Fruit fly (Drosophila melanogaster): ENCODE measurements around the gene CG6972.

CG6972 gene

DNA sequence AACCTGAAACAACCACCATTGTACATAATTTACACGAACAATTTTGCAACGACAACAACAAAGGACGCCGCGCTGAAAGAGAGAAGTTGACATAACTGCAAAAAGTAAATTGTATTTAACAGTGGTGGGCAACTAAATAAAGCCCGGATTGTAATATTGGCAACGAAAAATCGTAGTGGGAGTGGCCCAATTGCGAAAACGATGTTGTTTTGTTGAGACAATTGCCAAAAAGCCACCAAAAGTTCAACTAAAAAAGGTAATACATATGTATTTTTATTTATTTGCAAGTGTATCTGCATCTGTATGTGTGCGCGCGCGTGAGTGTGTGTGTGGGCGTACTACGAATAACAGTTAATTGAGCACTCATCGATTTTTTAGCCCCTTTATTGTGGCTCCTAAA, 49.3 kb downstream of the CG6972 start:
- TF ChIP-seq CG6854 (GFP tag; optimal IDR thresholded peaks at IDR 0.05), result no peak
- TF ChIP-seq Hr4 (GFP tag; optimal IDR thresholded peaks at IDR 0.05), result peak; percentile 64
- TF ChIP-seq dsx (GFP tag; optimal IDR thresholded peaks at IDR 0.05; ENCODE audit: poor library complexity, severe bottlenecking), result no peak
- TF ChIP-seq OdsH (GFP tag; optimal IDR thresholded peaks at IDR 0.05), result peak; percentile 45
- peak; percentile 47; the same call in 1 of the 2 replicates for TF ChIP-seq Gug (GFP tag; IDR thresholded peaks at IDR 0.05)
- no peak for TF ChIP-seq CG3032 (tag; optimal IDR thresholded peaks at IDR 0.05)
- TF ChIP-seq CG11762 (GFP tag; optimal IDR thresholded peaks at IDR 0.05; ENCODE audit: insufficient read depth), result peak; percentile 42
- TF ChIP-seq pdm3 (GFP tag; optimal IDR thresholded peaks at IDR 0.05), result peak; percentile 55
- peak; percentile 15 for TF ChIP-seq achi (GFP tag; optimal IDR thresholded peaks at IDR 0.05)
- peak; percentile 9 for TF ChIP-seq fkh (GFP tag; optimal IDR thresholded peaks at IDR 0.05)
- peak; percentile 15 for TF ChIP-seq Ets21C (GFP tag; optimal IDR thresholded peaks at IDR 0.05)
- peak; percentile 2 for TF ChIP-seq CG34406 (GFP tag; optimal IDR thresholded peaks at IDR 0.05)
- peak; percentile 29 for TF ChIP-seq Hr39 (GFP tag; optimal IDR thresholded peaks at IDR 0.05)
- no peak for TF ChIP-seq CG9139 (GFP tag; optimal IDR thresholded peaks at IDR 0.05)
- no peak for TF ChIP-seq net (GFP tag; optimal IDR thresholded peaks at IDR 0.05)
- TF ChIP-seq fd59A (GFP tag; optimal IDR thresholded peaks at IDR 0.05), result no peak
- TF ChIP-seq CG8119 (GFP tag; IDR thresholded peaks at IDR 0.05), result peak; percentile 53; the same call in 2 of the 3 replicates
- no peak for TF ChIP-seq CG6276 (GFP tag; optimal IDR thresholded peaks at IDR 0.05)
- TF ChIP-seq CG6163 (GFP tag; IDR thresholded peaks at IDR 0.05), result peak; percentile 57
- TF ChIP-seq cyc (GFP tag; optimal IDR thresholded peaks at IDR 0.05), result peak; percentile 20
- TF ChIP-seq dac (GFP tag; optimal IDR thresholded peaks at IDR 0.05), result peak; percentile 16
- TF ChIP-seq Ets96B (tag; optimal IDR thresholded peaks at IDR 0.05), result peak; percentile 18
- peak; percentile 6 for TF ChIP-seq Smox (GFP tag; optimal IDR thresholded peaks at IDR 0.05)
- no peak for TF ChIP-seq Sox15 (GFP tag; optimal IDR thresholded peaks at IDR 0.05)
- peak; percentile 26 for TF ChIP-seq Sox102F (GFP tag; optimal IDR thresholded peaks at IDR 0.05)
- peak; percentile 40 for TF ChIP-seq acj6 (GFP tag; optimal IDR thresholded peaks at IDR 0.05)
- TF ChIP-seq Hr38 (GFP tag; optimal IDR thresholded peaks at IDR 0.05), result no peak
- TF ChIP-seq ss (GFP tag; optimal IDR thresholded peaks at IDR 0.05), result no peak
- peak; percentile 6 for TF ChIP-seq CG8319 (GFP tag; optimal IDR thresholded peaks at IDR 0.05)
- peak; percentile 9 for TF ChIP-seq topi (GFP tag; optimal IDR thresholded peaks at IDR 0.05)
- peak; percentile 65 for TF ChIP-seq svp (GFP tag)
- peak; percentile 17 for TF ChIP-seq Sox14 (GFP tag; optimal IDR thresholded peaks at IDR 0.05)
- no peak for TF ChIP-seq Eip93F (GFP tag; optimal IDR thresholded peaks at IDR 0.05)
- TF ChIP-seq CG10669 (GFP tag; optimal IDR thresholded peaks at IDR 0.05), result peak; percentile 27
- no peak for TF ChIP-seq esn (GFP tag; optimal IDR thresholded peaks at IDR 0.05)
- TF ChIP-seq CG31627 (GFP tag; optimal IDR thresholded peaks at IDR 0.05), result peak; percentile 24
- TF ChIP-seq CG7368 (GFP tag; optimal IDR thresholded peaks at IDR 0.05), result peak; percentile 42
- no peak for TF ChIP-seq salr (GFP tag; optimal IDR thresholded peaks at IDR 0.05)
- TF ChIP-seq eg (GFP tag; IDR thresholded peaks at IDR 0.05), result peak; percentile 62; the same call in 2 of the 3 replicates
- peak; percentile 25 for TF ChIP-seq lz (GFP tag; optimal IDR thresholded peaks at IDR 0.05)
- peak; percentile 54 for TF ChIP-seq CG32006 (GFP tag; optimal IDR thresholded peaks at IDR 0.05)
- no peak for TF ChIP-seq Lpt (GFP tag; optimal IDR thresholded peaks at IDR 0.05)
- TF ChIP-seq CG6792 (GFP tag; optimal IDR thresholded peaks at IDR 0.05), result peak; percentile 29
- TF ChIP-seq CG4318 (GFP tag; optimal IDR thresholded peaks at IDR 0.05), result no peak
- peak; percentile 64; the same call in 1 of the 2 replicates for TF ChIP-seq CG15336 (GFP tag; IDR thresholded peaks at IDR 0.05)
- peak; percentile 39 for TF ChIP-seq vri (GFP tag; optimal IDR thresholded peaks at IDR 0.05)
- TF ChIP-seq Met (GFP tag; optimal IDR thresholded peaks at IDR 0.05), result peak; percentile 36
- no peak for TF ChIP-seq CG6808 (GFP tag; optimal IDR thresholded peaks at IDR 0.05)
- no peak for TF ChIP-seq CG3919 (GFP tag; optimal IDR thresholded peaks at IDR 0.05)
- TF ChIP-seq Eip78C (GFP tag), result peak; percentile 73

All from whole organism, prepupa.